Worm (Caenorhabditis elegans) whole organism, early embryonic: ENCODE measurements around the gene clh-4.

Experiments
- ceh-36 ChIP-seq: sonication (generic microtip); optimal IDR thresholded peaks from 2 replicates; lab custom pipeline; 2016; ENCODE audit warnings: missing genetic modification characterization, inconsistent platforms, missing compliant biosample characterization
- tra-4 ChIP-seq: sonication (generic microtip); optimal IDR thresholded peaks from 2 replicates; lab custom pipeline; 2017; ENCODE audit warnings: missing genetic modification characterization, missing compliant biosample characterization

The clh-4 gene

DNA sequence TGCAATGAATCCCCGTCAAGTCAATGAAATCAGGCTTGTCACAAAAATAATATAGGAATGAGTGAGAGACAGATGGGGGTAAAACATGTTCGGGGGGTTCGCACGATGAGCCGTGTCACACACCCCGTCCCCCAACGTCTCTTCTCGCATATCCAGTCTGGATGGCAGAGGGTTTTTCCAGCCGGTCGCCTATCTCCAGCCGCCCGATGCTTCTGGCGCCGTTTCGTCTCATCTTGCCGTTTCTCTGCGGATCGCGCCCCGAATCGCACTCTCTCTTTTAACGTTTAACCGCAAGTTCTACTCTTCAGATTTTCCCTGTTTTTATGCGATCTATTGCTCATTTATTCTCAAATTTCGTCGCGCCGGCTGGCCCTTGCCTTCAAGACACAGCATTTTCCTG is 38.4 kb downstream of the clh-4 start:
- TF ChIP-seq ceh-36 (tag; lab: Kevin White, UChicago) (no peak), tra-4 (tag; lab: Kevin White, UChicago) (no peak)
